Worm (Caenorhabditis elegans): Measurements from ENCODE around the gene str-13.
A peak's percentile ranks its signal among the peaks of the same experiment; 100 is the strongest.

The str-13 gene

ce11 chrV:2691703-2692102, 35.3 kb downstream of the str-13 start:
- peak; percentile 55; the same call in 1 of the 2 replicates for TF ChIP-seq mcd-1 (GFP tag; IDR thresholded peaks at IDR 0.05)

- TF ChIP-seq madf-8 (GFP tag; conservative IDR thresholded peaks at IDR 0.05) = peak; percentile 45
- peak; percentile 67 for TF ChIP-seq madf-6 (GFP tag; IDR thresholded peaks at IDR 0.05)
- TF ChIP-seq B0336.3 (GFP tag; IDR thresholded peaks at IDR 0.05) = no peak
- TF ChIP-seq rpc-1 (optimal IDR thresholded peaks at IDR 0.05) = no peak
- TF ChIP-seq rpc-1 (tag; optimal IDR thresholded peaks at IDR 0.05) = no peak
- peak; percentile 58 for TF ChIP-seq efl-1 (GFP tag; optimal IDR thresholded peaks at IDR 0.05)
- TF ChIP-seq mxl-1 (tag; optimal IDR thresholded peaks at IDR 0.05) = no peak
- 0 out of 2 replicates have a peak, but pooled peaks have one; percentile 26 for TF ChIP-seq F33H1.4 (GFP tag; IDR thresholded peaks at IDR 0.05)
- peak; percentile 42 for TF ChIP-seq xnd-1 (tag; optimal IDR thresholded peaks at IDR 0.05)
- TF ChIP-seq madf-10 (tag; optimal IDR thresholded peaks at IDR 0.05) = no peak
These were observed 36.1 kb downstream of the str-13 start for ce11 chrV:2690948-2691347.

ce11 chrV:2690478-2690877, 36.5 kb downstream of the str-13 start:
- no peak for TF ChIP-seq F33H1.4 (GFP tag; IDR thresholded peaks at IDR 0.05)
- TF ChIP-seq zfh-2 (GFP tag; conservative IDR thresholded peaks at IDR 0.05) = peak; percentile 63

- TF ChIP-seq Y53G8AR.9 (GFP tag; conservative IDR thresholded peaks at IDR 0.05) = peak; percentile 63; the same call in 1 of the 2 replicates
- TF ChIP-seq nfyb-1 (GFP tag; IDR thresholded peaks at IDR 0.05) = 0 out of 2 replicates have a peak, but pooled peaks have one; percentile 10
- 0 out of 2 replicates have a peak, but pooled peaks have one; percentile 14 for TF ChIP-seq C06A6.2 (GFP tag; conservative IDR thresholded peaks at IDR 0.05)
- 0 out of 2 replicates have a peak, but pooled peaks have one; percentile 5 for TF ChIP-seq Y95B8A.8 (GFP tag; IDR thresholded peaks at IDR 0.05)
- no peak for TF ChIP-seq rcor-1 (GFP tag; IDR thresholded peaks at IDR 0.05)
- TF ChIP-seq nhr-120 (GFP tag; IDR thresholded peaks at IDR 0.05) = no peak
- TF ChIP-seq ztf-25 (GFP tag; IDR thresholded peaks at IDR 0.05) = 0 out of 2 replicates have a peak, but pooled peaks have one; percentile 60
These were observed 38.4 kb downstream of the str-13 start for ce11 chrV:2688562-2688961.

ce11 chrV:2684227-2684626, 42.8 kb downstream of the str-13 start:
- TF ChIP-seq dox-1 (GFP tag; IDR thresholded peaks at IDR 0.05) = no peak
- no peak for TF ChIP-seq aptf-3 (GFP tag; IDR thresholded peaks at IDR 0.05)
- no peak for TF ChIP-seq nhr-27 (tag; optimal IDR thresholded peaks at IDR 0.05)
- no peak for TF ChIP-seq cebp-1 (GFP tag; IDR thresholded peaks at IDR 0.05)
- no peak for TF ChIP-seq cebp-1 (tag; optimal IDR thresholded peaks at IDR 0.05)
- TF ChIP-seq unc-62 (GFP tag; optimal IDR thresholded peaks at IDR 0.05) = no peak
- no peak for TF ChIP-seq rpc-1 (optimal IDR thresholded peaks at IDR 0.05)
- no peak for TF ChIP-seq rpc-1 (tag; optimal IDR thresholded peaks at IDR 0.05)
- no peak for TF ChIP-seq repo-1 (tag; optimal IDR thresholded peaks at IDR 0.05)
- TF ChIP-seq madf-8 (GFP tag; conservative IDR thresholded peaks at IDR 0.05) = no peak
- TF ChIP-seq nhr-90 (tag; optimal IDR thresholded peaks at IDR 0.05) = no peak
- TF ChIP-seq F49E8.2 (tag; optimal IDR thresholded peaks at IDR 0.05; ENCODE audit: insufficient read depth) = no peak
- no peak for TF ChIP-seq F37B4.10 (GFP tag; IDR thresholded peaks at IDR 0.05)
- TF ChIP-seq Y67H2A.10 (GFP tag; conservative IDR thresholded peaks at IDR 0.05) = no peak
- no peak for TF ChIP-seq K12H6.12 (tag; optimal IDR thresholded peaks at IDR 0.05)
- TF ChIP-seq Y95B8A.8 (GFP tag; IDR thresholded peaks at IDR 0.05) = no peak

- TF ChIP-seq egrh-3 (GFP tag; IDR thresholded peaks at IDR 0.05) (no peak), akir-1 (GFP tag; optimal IDR thresholded peaks at IDR 0.05) (no peak), hmg-1.2 (GFP tag; IDR thresholded peaks at IDR 0.05) (no peak), pbrm-1 (GFP tag; IDR thresholded peaks at IDR 0.05) (no peak), madf-8 (GFP tag; conservative IDR thresholded peaks at IDR 0.05) (no peak), chd-7 (tag; optimal IDR thresholded peaks at IDR 0.05) (no peak), sdz-38 (tag; optimal IDR thresholded peaks at IDR 0.05) (no peak), K12H6.12 (tag; optimal IDR thresholded peaks at IDR 0.05) (no peak)
These were observed 43.5 kb downstream of the str-13 start for ce11 chrV:2683497-2683896.
